Worm (Caenorhabditis elegans) whole organism, L1 larva: Measurements from ENCODE around the gene spp-28.
A peak's percentile ranks its signal among the peaks of the same experiment; 100 is the strongest.

ENCODE experiments used
- C04F5.9 ChIP-seq: sonication (generic microtip); optimal IDR thresholded peaks from 2 replicates; lab custom pipeline; 2016; ENCODE audit warnings: missing genetic modification characterization, missing compliant biosample characterization
- C16A3.4 ChIP-seq: fragments of 150-350 bp; optimal IDR thresholded peaks from 2 replicates; lab custom pipeline; 2014; ENCODE audit warnings: missing biosample characterization, missing genetic modification characterization
- C34B4.2 ChIP-seq: sonication (generic microtip); optimal IDR thresholded peaks from 2 replicates; lab custom pipeline; 2017; ENCODE audit warnings: mild to moderate bottlenecking, missing genetic modification characterization, missing compliant biosample characterization
- ama-1 ChIP-seq: fragments of 150-350 bp; optimal IDR thresholded peaks from 2 replicates; lab custom pipeline; 2014
- blmp-1 ChIP-seq: fragments of 150-350 bp; optimal IDR thresholded peaks from 2 replicates; lab custom pipeline; 2014; ENCODE audit warnings: missing biosample characterization, missing genetic modification characterization
- ceh-8 ChIP-seq: fragments of 200-800 bp; sonication (Bioruptor generic); optimal IDR thresholded peaks from 2 replicates; lab custom pipeline; 2018; ENCODE audit warnings: mild to moderate bottlenecking, missing genetic modification characterization, moderate library complexity, missing compliant biosample characterization
- ceh-82 ChIP-seq, 3 experiments: fragments of 150-350 bp in 1 of 3; sonication (generic microtip) in 2 of 3; optimal IDR thresholded peaks; 2 replicates each; lab custom pipeline; 2014 to 2017; ENCODE audit warnings: missing biosample characterization in 3 of 3, missing genetic modification characterization in 3 of 3
- ceh-90 ChIP-seq: sonication (generic microtip); optimal IDR thresholded peaks from 2 replicates; lab custom pipeline; 2016; ENCODE audit warnings: missing genetic modification characterization, missing compliant biosample characterization
- dpl-1 ChIP-seq, 3 experiments: fragments of 150-350 bp in 2 of 3; sonication (generic microtip) in 1 of 3; optimal IDR thresholded peaks; 2 replicates each; lab custom pipeline; 2014 to 2017; ENCODE audit warnings: missing biosample characterization in 3 of 3, missing genetic modification characterization in 3 of 3, missing genetic modification reagents in 3 of 3
- efl-1 ChIP-seq, 4 experiments: fragments of 150-350 bp; optimal IDR thresholded peaks in 3 of 4; peaks in 1 of 4; 1 replicate in 1 of 4; 2 replicates in 3 of 4; lab custom pipeline; 2014; ENCODE audit warnings: missing biosample characterization in 2 of 4, missing genetic modification characterization in 2 of 4, missing genetic modification reagents in 2 of 4
- efl-3 ChIP-seq: fragments of 200-800 bp; sonication (Bioruptor generic); optimal IDR thresholded peaks from 2 replicates; lab custom pipeline; 2018; ENCODE audit warnings: mild to moderate bottlenecking, missing genetic modification characterization, missing compliant biosample characterization
- egl-13 ChIP-seq: sonication (generic microtip); optimal IDR thresholded peaks from 2 replicates; lab custom pipeline; 2016; ENCODE audit warnings: missing genotype, missing genetic modification reagents, missing genetic modification characterization, missing compliant biosample characterization
- egl-27 ChIP-seq, 2 experiments: fragments of 150-350 bp in 1 of 2; sonication (generic microtip); optimal IDR thresholded peaks; 3 replicates each; lab custom pipeline; 2017 to 2018; ENCODE audit warnings: missing biosample characterization in 2 of 2, missing genetic modification characterization in 2 of 2, missing genetic modification reagents in 2 of 2
- elt-2 ChIP-seq: sonication (generic microtip); optimal IDR thresholded peaks from 2 replicates; lab custom pipeline; 2016; ENCODE audit warnings: missing genetic modification characterization, mild to moderate bottlenecking, inconsistent platforms, missing compliant biosample characterization, missing genetic modification reagents
- elt-3 ChIP-seq, 6 experiments: fragments of 150-350 bp in 1 of 6; sonication (generic microtip); optimal IDR thresholded peaks; 2 replicates each; lab custom pipeline; 2017 to 2018; ENCODE audit warnings: missing biosample characterization in 6 of 6, missing genetic modification characterization in 6 of 6, inconsistent platforms in 1 of 6
- ets-5 ChIP-seq: fragments of 200-800 bp; sonication (Bioruptor generic); IDR thresholded peaks from 2 replicates; pipeline ENCODE4 v1.3.6; 2022; ENCODE audit warnings: missing genetic modification characterization, missing compliant biosample characterization
- fkh-4 ChIP-seq: sonication (generic microtip); optimal IDR thresholded peaks from 2 replicates; lab custom pipeline; 2016; ENCODE audit warnings: missing compliant biosample characterization, missing genetic modification characterization, borderline replicate concordance
- fkh-8 ChIP-seq: sonication (generic microtip); optimal IDR thresholded peaks from 2 replicates; lab custom pipeline; 2016; ENCODE audit warnings: mild to moderate bottlenecking, missing genetic modification characterization, missing compliant biosample characterization
- irx-1 ChIP-seq: sonication (generic microtip); optimal IDR thresholded peaks from 2 replicates; lab custom pipeline; 2016; ENCODE audit warnings: missing genetic modification characterization, missing compliant biosample characterization
- lin-13 ChIP-seq: fragments of 150-350 bp; optimal IDR thresholded peaks from 2 replicates; lab custom pipeline; 2014; ENCODE audit warnings: missing biosample characterization, missing genetic modification reagents, missing genetic modification characterization
- lin-14 ChIP-seq: fragments of 200-800 bp; sonication (Bioruptor generic); optimal IDR thresholded peaks from 2 replicates; lab custom pipeline; 2018; ENCODE audit warnings: mild to moderate bottlenecking, missing genetic modification characterization, moderate library complexity, missing compliant biosample characterization
- lin-15B ChIP-seq: fragments of 150-350 bp; sonication (generic microtip); optimal IDR thresholded peaks from 3 replicates; lab custom pipeline; 2014; ENCODE audit warnings: missing biosample characterization, missing genetic modification characterization
- lin-35 ChIP-seq, 2 experiments: fragments of 150-350 bp; optimal IDR thresholded peaks; 2 replicates each; lab custom pipeline; 2014; ENCODE audit warnings: missing biosample characterization in 2 of 2, missing genetic modification characterization in 2 of 2, missing genetic modification reagents in 2 of 2
- lin-39 ChIP-seq: fragments of 150-350 bp; optimal IDR thresholded peaks from 2 replicates; lab custom pipeline; 2014; ENCODE audit warnings: missing biosample characterization, missing genetic modification reagents, missing genetic modification characterization
- lir-3 ChIP-seq: sonication (generic microtip); optimal IDR thresholded peaks from 2 replicates; lab custom pipeline; 2016; ENCODE audit warnings: mild to moderate bottlenecking, missing genetic modification characterization, moderate library complexity, missing compliant biosample characterization; ENCODE audit not compliant: poor library complexity
- lsy-2 ChIP-seq, 2 experiments: fragments of 150-350 bp; optimal IDR thresholded peaks; 2 replicates each; lab custom pipeline; 2014; ENCODE audit warnings: missing biosample characterization in 2 of 2, missing genetic modification characterization in 2 of 2
- mdl-1 ChIP-seq, 2 experiments: fragments of 150-350 bp; optimal IDR thresholded peaks; 2 replicates each; lab custom pipeline; 2014 to 2017; ENCODE audit warnings: missing biosample characterization in 2 of 2, missing genetic modification characterization in 2 of 2, inconsistent platforms in 1 of 2
- mef-2 ChIP-seq: fragments of 150-350 bp; optimal IDR thresholded peaks from 2 replicates; lab custom pipeline; 2014; ENCODE audit warnings: missing biosample characterization, missing genetic modification characterization
- mep-1 ChIP-seq: fragments of 150-350 bp; optimal IDR thresholded peaks from 2 replicates; lab custom pipeline; 2014; ENCODE audit warnings: missing biosample characterization, missing genetic modification characterization
- nhr-20 ChIP-seq: sonication (generic microtip); optimal IDR thresholded peaks from 2 replicates; lab custom pipeline; 2016; ENCODE audit warnings: mild to moderate bottlenecking, missing genetic modification characterization, missing compliant biosample characterization
- nhr-47 ChIP-seq: sonication (generic microtip); optimal IDR thresholded peaks from 2 replicates; lab custom pipeline; 2016; ENCODE audit warnings: mild to moderate bottlenecking, missing genetic modification characterization, moderate library complexity, missing compliant biosample characterization
- nhr-71 ChIP-seq: sonication (generic microtip); optimal IDR thresholded peaks from 2 replicates; lab custom pipeline; 2016; ENCODE audit warnings: mild to moderate bottlenecking, missing genetic modification characterization, moderate library complexity, missing compliant biosample characterization
- nhr-76 ChIP-seq: sonication (generic microtip); optimal IDR thresholded peaks from 2 replicates; lab custom pipeline; 2017; ENCODE audit warnings: missing biosample characterization, missing genetic modification characterization
- nhr-84 ChIP-seq: sonication (generic microtip); optimal IDR thresholded peaks from 2 replicates; lab custom pipeline; 2017; ENCODE audit warnings: missing biosample characterization, missing genetic modification characterization
- rnt-1 ChIP-seq: sonication (generic microtip); optimal IDR thresholded peaks from 2 replicates; lab custom pipeline; 2016; ENCODE audit warnings: mild to moderate bottlenecking, missing genetic modification characterization, moderate library complexity, missing compliant biosample characterization
- skn-1 ChIP-seq: fragments of 150-350 bp; optimal IDR thresholded peaks from 2 replicates; lab custom pipeline; 2014; ENCODE audit warnings: missing biosample characterization, missing genetic modification characterization
- snu-23 ChIP-seq: sonication (generic microtip); optimal IDR thresholded peaks from 2 replicates; lab custom pipeline; 2016; ENCODE audit warnings: missing genetic modification characterization, missing compliant biosample characterization
- sptf-1 ChIP-seq: fragments of 150-350 bp; optimal IDR thresholded peaks from 2 replicates; lab custom pipeline; 2014; ENCODE audit warnings: missing biosample characterization, missing genetic modification characterization
- swsn-7 ChIP-seq: sonication (generic microtip); optimal IDR thresholded peaks from 2 replicates; lab custom pipeline; 2016; ENCODE audit warnings: missing genetic modification characterization, missing compliant biosample characterization
- unc-62 ChIP-seq: fragments of 150-350 bp; optimal IDR thresholded peaks from 2 replicates; lab custom pipeline; 2014; ENCODE audit warnings: missing biosample characterization, missing genetic modification reagents, missing genetic modification characterization
- unc-86 ChIP-seq: sonication (generic microtip); optimal IDR thresholded peaks from 2 replicates; lab custom pipeline; 2016; ENCODE audit warnings: missing genetic modification characterization, missing compliant biosample characterization
- unc-98 ChIP-seq: fragments of 200-800 bp; sonication (Bioruptor generic); IDR thresholded peaks from 2 replicates; pipeline ENCODE4 v1.3.6; 2022; ENCODE audit warnings: missing genetic modification characterization, missing compliant biosample characterization
- zip-4 ChIP-seq: fragments of 200-800 bp; sonication (Bioruptor generic); optimal IDR thresholded peaks from 2 replicates; lab custom pipeline; 2018; ENCODE audit warnings: mild to moderate bottlenecking, missing genetic modification characterization, moderate library complexity, missing compliant biosample characterization
- ztf-4 ChIP-seq: fragments of 150-350 bp; optimal IDR thresholded peaks from 2 replicates; lab custom pipeline; 2014; ENCODE audit warnings: missing biosample characterization, missing genetic modification characterization

spp-28 gene

DNA sequence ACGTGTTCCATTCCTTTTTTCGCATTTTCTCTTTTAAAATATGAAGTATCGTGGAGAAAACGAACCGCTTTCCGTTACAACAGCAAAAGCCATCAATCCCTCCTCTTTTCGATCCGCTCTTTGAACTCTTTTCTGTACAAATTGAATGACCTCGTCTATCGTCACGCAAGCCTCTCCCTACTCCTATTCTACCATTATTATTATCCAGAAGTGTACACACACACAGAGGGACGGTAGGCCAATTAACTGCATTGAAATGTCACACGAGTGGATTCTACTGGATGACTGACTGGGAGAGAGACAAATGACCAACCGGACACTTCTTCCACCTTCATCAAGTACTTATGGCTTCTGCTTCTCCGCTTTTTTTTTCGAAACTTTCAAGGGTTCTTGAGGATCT is 18.1 kb upstream of the spp-28 start:
- TF ChIP-seq nhr-47 (tag; lab: Kevin White, UChicago) (no peak), ets-5 (GFP tag; lab: Robert Waterston, UW) (no peak), C04F5.9 (tag; lab: Kevin White, UChicago) (no peak), nhr-84 (no peak), ztf-4 (tag; lab: Kevin White, UChicago) (no peak), blmp-1 (tag; lab: Kevin White, UChicago) (peak; percentile 29), unc-98 (GFP tag; lab: Robert Waterston, UW) (no peak), sptf-1 (no peak), rnt-1 (tag; lab: Kevin White, UChicago) (no peak)
- TF ChIP-seq, all 84 proteins: peak for 1

DNA sequence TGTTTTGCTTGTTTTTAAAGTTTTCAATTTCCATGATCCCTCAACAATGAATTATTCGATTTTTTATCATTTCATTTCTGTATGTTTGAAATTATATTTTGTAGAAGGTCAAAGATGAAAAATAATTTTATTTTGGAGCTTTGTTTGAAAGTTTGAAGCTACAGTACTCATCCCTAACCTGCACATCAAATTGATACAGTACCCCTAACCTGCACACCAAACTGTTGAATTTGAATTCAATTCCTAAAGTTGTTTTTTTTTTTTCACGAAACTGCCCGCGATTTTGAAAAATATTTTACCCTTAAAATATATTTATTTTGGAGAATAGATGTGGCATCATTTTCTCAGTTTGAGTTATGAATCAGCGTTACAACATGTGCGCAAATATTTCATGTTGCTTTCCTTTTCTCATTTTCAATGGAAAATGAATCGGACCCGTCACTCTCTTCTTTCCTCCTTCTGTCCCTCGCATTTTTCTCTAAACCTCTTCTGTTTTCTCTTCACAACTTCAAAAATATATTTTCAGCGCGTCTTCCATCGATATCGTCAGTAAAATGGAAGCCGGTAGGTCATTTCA is 15.7 kb upstream of the spp-28 start, which contains the start of gene R74.8:
TSS of gene R74.8 (plus strand) at position 527 of the 577 bp plus-strand sequence.
- TF ChIP-seq C16A3.4 (tag; lab: Kevin White, UChicago) (no peak), snu-23 (GFP tag; lab: Kevin White, UChicago) (no peak), unc-62 (GFP tag; lab: Kevin White, UChicago) (no peak), mdl-1 (tag; optimal IDR thresholded peaks at IDR 0.05; lab: Kevin White, UChicago) (no peak), elt-2 (tag; lab: Kevin White, UChicago) (no peak), blmp-1 (tag; lab: Kevin White, UChicago) (peak; percentile 28), fkh-4 (tag; lab: Kevin White, UChicago) (no peak), lsy-2 (tag; optimal IDR thresholded peaks at IDR 0.05; lab: Kevin White, UChicago) (peak in 1 of 2 experiments; percentile 63)

DNA sequence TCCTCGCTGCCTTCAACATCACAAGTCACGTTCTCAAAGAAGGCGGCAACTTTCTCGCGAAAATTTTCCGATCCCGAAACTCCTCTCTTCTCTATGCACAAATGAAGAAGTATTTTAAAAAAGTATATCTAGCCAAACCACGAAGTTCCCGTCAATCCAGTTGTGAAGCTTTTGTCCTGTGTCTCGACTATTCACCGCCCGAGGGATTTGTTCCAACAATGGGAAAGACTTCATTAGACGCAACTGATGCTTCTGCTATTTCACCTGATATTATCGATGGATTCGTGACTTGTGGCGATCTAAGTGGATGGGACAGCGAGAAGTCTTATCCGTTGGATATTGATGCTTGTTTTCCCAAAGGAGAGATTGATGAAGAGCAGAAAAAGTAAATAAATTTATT is 14.8 kb upstream of the spp-28 start:
- TF ChIP-seq C34B4.2 (tag; lab: Kevin White, UChicago) (no peak), elt-3 (tag; optimal IDR thresholded peaks at IDR 0.05; lab: Kevin White, UChicago) (no peak)

DNA sequence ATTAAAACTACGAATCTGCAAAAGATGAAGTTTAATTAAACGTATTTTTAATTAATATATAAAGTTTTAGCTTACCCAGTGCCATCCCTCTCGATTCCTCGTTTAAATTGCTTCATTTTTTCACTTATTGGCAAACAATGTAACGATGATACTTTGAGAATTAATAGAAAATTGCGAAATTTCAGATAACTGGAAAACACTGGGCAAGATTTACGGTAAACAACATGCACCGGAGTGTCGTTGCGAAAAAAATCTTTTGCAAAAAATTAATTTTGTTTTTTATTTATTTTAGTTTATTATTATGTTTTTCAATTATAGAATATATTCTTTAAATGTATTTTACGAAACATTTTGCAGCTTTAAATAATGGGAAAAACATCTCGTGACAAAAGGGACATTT is 13.9 kb upstream of the spp-28 start, which contains the start of the genes pelo-1 and R74.7:
TSS of gene pelo-1 (minus strand) at position 151 of the 400 bp plus-strand sequence.
TSS of gene R74.7 (plus strand) at position 358 of the 400 bp plus-strand sequence.
- TF ChIP-seq lsy-2 (tag; optimal IDR thresholded peaks at IDR 0.05; lab: Kevin White, UChicago) (peak in 1 of 2 experiments; percentile 66), blmp-1 (tag; lab: Kevin White, UChicago) (peak; percentile 29), efl-3 (GFP tag; lab: Kevin White, UChicago) (no peak), nhr-71 (tag; lab: Kevin White, UChicago) (peak; percentile 41), zip-4 (peak; percentile 82), dpl-1 (GFP tag; optimal IDR thresholded peaks at IDR 0.05; lab: Kevin White, UChicago) (peak in 1 of 3 experiments; percentile 29), lin-35 (GFP tag; optimal IDR thresholded peaks at IDR 0.05; lab: Kevin White, UChicago) (peak in 1 of 2 experiments; percentile 47), mef-2 (tag; lab: Kevin White, UChicago) (no peak), nhr-76 (tag; lab: Kevin White, UChicago) (no peak), ceh-82 (tag; optimal IDR thresholded peaks at IDR 0.05; lab: Kevin White, UChicago) (peak in 2 of 3 experiments; percentile 11 to 38), ceh-8 (GFP tag; lab: Kevin White, UChicago) (no peak), elt-3 (tag; optimal IDR thresholded peaks at IDR 0.05; lab: Kevin White, UChicago) (no peak), lin-13 (GFP tag; lab: Kevin White, UChicago) (no peak), lir-3 (no peak), efl-1 (optimal IDR thresholded peaks at IDR 0.05; lab: Kevin White, UChicago) (peak; percentile 19 to 33), efl-1 (GFP tag; optimal IDR thresholded peaks at IDR 0.05 in 1 of 2; lab: Kevin White, UChicago) (peak in 1 of 2 experiments; percentile 25), unc-86 (tag; lab: Kevin White, UChicago) (no peak), snu-23 (GFP tag; lab: Kevin White, UChicago) (peak; percentile 18), mdl-1 (tag; optimal IDR thresholded peaks at IDR 0.05; lab: Kevin White, UChicago) (no peak), egl-27 (tag; optimal IDR thresholded peaks at IDR 0.05; lab: Kevin White, UChicago) (no peak), fkh-8 (tag; lab: Kevin White, UChicago) (peak; percentile 36), skn-1 (tag; lab: Kevin White, UChicago) (peak; percentile 79), lin-39 (peak; percentile 8), egl-13 (tag; lab: Kevin White, UChicago) (no peak), swsn-7 (tag; lab: Kevin White, UChicago) (peak; percentile 2), ceh-90 (tag; lab: Kevin White, UChicago) (no peak), ama-1 (lab: Kevin White, UChicago) (no peak), lin-14 (peak; percentile 36), ets-5 (GFP tag; lab: Robert Waterston, UW) (no peak), irx-1 (tag; lab: Kevin White, UChicago) (no peak), mep-1 (tag; lab: Kevin White, UChicago) (peak; percentile 36), unc-98 (GFP tag; lab: Robert Waterston, UW) (no peak), nhr-20 (tag; lab: Kevin White, UChicago) (peak; percentile 1), nhr-47 (tag; lab: Kevin White, UChicago) (peak; percentile 38), lin-15B (peak; percentile 21)
